Fruit fly (Drosophila melanogaster) whole organism, embryonic: ENCODE results near the gene fru.

Experiments used
- Abd-B ChIP-seq: fragments of 200-800 bp; sonication (Bioruptor generic); optimal IDR thresholded peaks from 2 replicates; lab custom pipeline; 2018; ENCODE audit warnings: missing biosample characterization, mild to moderate bottlenecking, missing genetic modification characterization, moderate library complexity
- B-H2 ChIP-seq: fragments of 200-800 bp; sonication (Bioruptor generic); optimal IDR thresholded peaks from 2 replicates; lab custom pipeline; 2018; ENCODE audit warnings: missing biosample characterization, mild to moderate bottlenecking, missing genetic modification characterization
- CG10543 ChIP-seq: fragments of 200-800 bp; sonication (Bioruptor generic); optimal IDR thresholded peaks from 3 replicates; lab custom pipeline; 2017; ENCODE audit warnings: missing biosample characterization, mild to moderate bottlenecking, missing genetic modification characterization, moderate library complexity
- CG10654 ChIP-seq: fragments of 200-800 bp; sonication (Bioruptor generic); optimal IDR thresholded peaks from 2 replicates; lab custom pipeline; 2016; ENCODE audit warnings: missing biosample characterization, missing genetic modification characterization
- CG10979 ChIP-seq: fragments of 200-800 bp; sonication (Bioruptor generic); optimal IDR thresholded peaks from 2 replicates; lab custom pipeline; 2018; ENCODE audit warnings: missing biosample characterization, mild to moderate bottlenecking, missing genetic modification characterization, moderate library complexity
- CG11398 ChIP-seq: fragments of 200-800 bp; sonication (Bioruptor generic); optimal IDR thresholded peaks from 2 replicates; lab custom pipeline; 2016; ENCODE audit warnings: missing biosample characterization, missing genetic modification characterization
- CG11504 ChIP-seq: fragments of 200-800 bp; sonication (Bioruptor generic); optimal IDR thresholded peaks from 3 replicates; lab custom pipeline; 2019; ENCODE audit warnings: missing biosample characterization, mild to moderate bottlenecking, missing genetic modification characterization, moderate library complexity
- CG14014 ChIP-seq: fragments of 200-800 bp; sonication (Bioruptor generic); IDR thresholded peaks from 2 replicates; pipeline ENCODE4 v1.3.6; 2022; ENCODE audit warnings: missing biosample characterization, missing genetic modification characterization
- CG14710 ChIP-seq: fragments of 200-800 bp; sonication (Bioruptor generic); optimal IDR thresholded peaks from 3 replicates; lab custom pipeline; 2019; ENCODE audit warnings: missing biosample characterization, mild to moderate bottlenecking, missing genetic modification characterization, moderate library complexity
- CG15514 ChIP-seq: fragments of 200-800 bp; sonication (Bioruptor generic); optimal IDR thresholded peaks from 3 replicates; lab custom pipeline; 2017; ENCODE audit warnings: missing biosample characterization, missing genetic modification characterization, mild to moderate bottlenecking, moderate library complexity, missing genetic modification reagents
- CG1647 ChIP-seq: fragments of 200-800 bp; sonication (Bioruptor generic); optimal IDR thresholded peaks from 3 replicates; lab custom pipeline; 2016; ENCODE audit warnings: missing biosample characterization, missing genetic modification characterization
- CG3726 ChIP-seq: fragments of 200-800 bp; sonication (Bioruptor generic); IDR thresholded peaks from 3 replicates; pipeline ENCODE4, ENCODE4 v1.3.6; 2022; ENCODE audit warnings: missing biosample characterization, missing genetic modification characterization
- CG3838 ChIP-seq: fragments of 200-800 bp; sonication (Bioruptor generic); optimal IDR thresholded peaks from 3 replicates; lab custom pipeline; 2016; ENCODE audit warnings: missing biosample characterization, missing genetic modification characterization
- CG3847 ChIP-seq: fragments of 200-800 bp; sonication (Bioruptor generic); IDR thresholded peaks from 2 replicates; pipeline ENCODE4 v1.3.6; 2022; ENCODE audit warnings: missing biosample characterization, missing genetic modification characterization
- CG5245 ChIP-seq: fragments of 200-800 bp; sonication (Bioruptor generic); optimal IDR thresholded peaks from 3 replicates; lab custom pipeline; 2016; ENCODE audit warnings: missing biosample characterization, missing genetic modification characterization
- CG6854 ChIP-seq: fragments of 200-800 bp; sonication (Bioruptor generic); optimal IDR thresholded peaks from 3 replicates; lab custom pipeline; 2017; ENCODE audit warnings: missing biosample characterization, mild to moderate bottlenecking, missing genetic modification characterization
- CG7839 ChIP-seq: fragments of 200-800 bp; sonication (Bioruptor generic); optimal IDR thresholded peaks from 3 replicates; lab custom pipeline; 2018; ENCODE audit warnings: missing biosample characterization, mild to moderate bottlenecking, missing genetic modification characterization, moderate library complexity
- CG9797 ChIP-seq: fragments of 200-800 bp; sonication (Bioruptor generic); optimal IDR thresholded peaks from 3 replicates; lab custom pipeline; 2018; ENCODE audit warnings: missing biosample characterization, mild to moderate bottlenecking, missing genetic modification characterization
- CHES-1-like ChIP-seq: fragments of 200-800 bp; sonication (Bioruptor generic); optimal IDR thresholded peaks from 2 replicates; lab custom pipeline; 2016; ENCODE audit warnings: missing biosample characterization, missing genetic modification characterization
- Hand ChIP-seq: fragments of 200-800 bp; sonication (Bioruptor generic); optimal IDR thresholded peaks from 2 replicates; lab custom pipeline; 2017; ENCODE audit warnings: mild to moderate bottlenecking, missing biosample characterization, missing genetic modification reagents, missing genetic modification characterization
- Hr51 ChIP-seq, 2 experiments: fragments of 200-800 bp; sonication (Bioruptor generic); optimal IDR thresholded peaks; 2 replicates in 1 of 2; 3 replicates in 1 of 2; lab custom pipeline; 2016 to 2018; ENCODE audit warnings: missing biosample characterization in 2 of 2, missing genetic modification characterization in 2 of 2, mild to moderate bottlenecking in 1 of 2, moderate library complexity in 1 of 2
- NC2β ChIP-seq: fragments of 200-800 bp; sonication (Bioruptor generic); optimal IDR thresholded peaks from 2 replicates; lab custom pipeline; 2016; ENCODE audit warnings: missing biosample characterization, missing genetic modification characterization
- Nf-YC ChIP-seq: fragments of 200-800 bp; optimal IDR thresholded peaks from 3 replicates; lab custom pipeline; 2019; ENCODE audit warnings: missing biosample characterization, mild to moderate bottlenecking, missing genetic modification characterization, moderate library complexity
- Scr ChIP-seq: fragments of 200-800 bp; sonication (Bioruptor generic); IDR thresholded peaks from 2 replicates; pipeline ENCODE4 v1.3.6; 2022; ENCODE audit warnings: missing biosample characterization, missing genetic modification characterization; ENCODE audit not compliant: partially characterized antibody
- Sox100B ChIP-seq: fragments of 200-800 bp; sonication (Bioruptor generic); optimal IDR thresholded peaks from 3 replicates; lab custom pipeline; 2018; ENCODE audit warnings: missing biosample characterization, mild to moderate bottlenecking, missing genetic modification characterization
- Tbp ChIP-seq: fragments of >200 bp; optimal IDR thresholded peaks from 2 replicates; lab custom pipeline; 2018; ENCODE audit warnings: missing biosample characterization, missing genetic modification characterization
- Vsx1 ChIP-seq: fragments of 200-800 bp; sonication (Bioruptor generic); optimal IDR thresholded peaks from 2 replicates; lab custom pipeline; 2017; ENCODE audit warnings: missing biosample characterization, mild to moderate bottlenecking, missing genetic modification characterization, missing genetic modification reagents
- amos ChIP-seq: fragments of 200-800 bp; sonication (Bioruptor generic); IDR thresholded peaks from 2 replicates; pipeline ENCODE4 v1.3.6; 2022; ENCODE audit warnings: missing biosample characterization, missing genetic modification characterization; ENCODE audit not compliant: partially characterized antibody
- ash1 ChIP-seq: fragments of 200-800 bp; sonication (Bioruptor generic); optimal IDR thresholded peaks from 2 replicates; lab custom pipeline; 2018; ENCODE audit warnings: missing biosample characterization, mild to moderate bottlenecking, missing genetic modification characterization
- crc ChIP-seq: fragments of 200-800 bp; sonication (Bioruptor generic); optimal IDR thresholded peaks from 2 replicates; lab custom pipeline; 2016; ENCODE audit warnings: missing biosample characterization, missing genetic modification characterization
- danr ChIP-seq: fragments of 200-800 bp; sonication (Bioruptor generic); IDR thresholded peaks from 2 replicates; pipeline ENCODE4 v1.3.6; 2022; ENCODE audit warnings: missing biosample characterization, missing genetic modification characterization
- ems ChIP-seq: fragments of 200-800 bp; sonication (Bioruptor generic); optimal IDR thresholded peaks from 3 replicates; lab custom pipeline; 2016; ENCODE audit warnings: missing biosample characterization, missing genetic modification characterization
- exex ChIP-seq: fragments of 200-800 bp; sonication (Bioruptor generic); optimal IDR thresholded peaks from 4 replicates; lab custom pipeline; 2018; ENCODE audit warnings: missing biosample characterization, mild to moderate bottlenecking, missing genetic modification characterization, moderate library complexity
- fu2 ChIP-seq: fragments of 200-800 bp; sonication (Bioruptor generic); optimal IDR thresholded peaks from 2 replicates; lab custom pipeline; 2016; ENCODE audit warnings: missing biosample characterization, missing genetic modification characterization
- gcm2 ChIP-seq: fragments of 200-800 bp; sonication (Bioruptor generic); optimal IDR thresholded peaks from 2 replicates; lab custom pipeline; 2016; ENCODE audit warnings: missing biosample characterization, missing genetic modification characterization
- inv ChIP-seq: fragments of 200-800 bp; sonication (Bioruptor generic); IDR thresholded peaks from 2 replicates; pipeline ENCODE4 v1.3.6; 2022; ENCODE audit warnings: missing biosample characterization, missing genetic modification characterization; ENCODE audit not compliant: partially characterized antibody
- jing ChIP-seq: fragments of 200-800 bp; sonication (Bioruptor generic); optimal IDR thresholded peaks from 2 replicates; lab custom pipeline; 2018; ENCODE audit warnings: missing biosample characterization, mild to moderate bottlenecking, missing genetic modification characterization
- kah ChIP-seq: fragments of 200-800 bp; sonication (Bioruptor generic); optimal IDR thresholded peaks from 2 replicates; lab custom pipeline; 2018; ENCODE audit warnings: missing biosample characterization, mild to moderate bottlenecking, missing genetic modification characterization
- ken ChIP-seq: fragments of 200-800 bp; sonication (Bioruptor generic); IDR thresholded peaks from 3 replicates; pipeline ENCODE4 v1.3.6; 2022; ENCODE audit warnings: missing biosample characterization, missing genetic modification characterization
- p53 ChIP-seq: fragments of 200-800 bp; sonication (Bioruptor generic); optimal IDR thresholded peaks from 2 replicates; lab custom pipeline; 2016; ENCODE audit warnings: missing biosample characterization, missing genetic modification characterization
- row ChIP-seq: fragments of 200-800 bp; sonication (Bioruptor generic); IDR thresholded peaks from 3 replicates; pipeline ENCODE4 v1.3.6; 2022; ENCODE audit warnings: missing biosample characterization, missing genetic modification characterization
- run ChIP-seq: fragments of 200-800 bp; sonication (Bioruptor generic); optimal IDR thresholded peaks from 3 replicates; lab custom pipeline; 2018; ENCODE audit warnings: missing biosample characterization, mild to moderate bottlenecking, missing genetic modification characterization
- sima ChIP-seq: fragments of 200-800 bp; sonication (Bioruptor generic); optimal IDR thresholded peaks from 2 replicates; lab custom pipeline; 2016; ENCODE audit warnings: missing biosample characterization, missing genetic modification characterization
- unpg ChIP-seq: fragments of 200-800 bp; sonication (Bioruptor generic); optimal IDR thresholded peaks from 3 replicates; lab custom pipeline; 2018; ENCODE audit warnings: missing biosample characterization, mild to moderate bottlenecking, missing genetic modification characterization, moderate library complexity
- vnd ChIP-seq: fragments of 200-800 bp; sonication (Bioruptor generic); IDR thresholded peaks from 3 replicates; pipeline ENCODE4 v1.3.6; 2022; ENCODE audit warnings: missing biosample characterization, missing genetic modification characterization; ENCODE audit not compliant: partially characterized antibody
- yki ChIP-seq: fragments of >200 bp; optimal IDR thresholded peaks from 3 replicates; lab custom pipeline; 2018
- zen ChIP-seq: fragments of 200-800 bp; sonication (Bioruptor generic); optimal IDR thresholded peaks from 3 replicates; lab custom pipeline; 2018; ENCODE audit warnings: missing biosample characterization, mild to moderate bottlenecking, missing genetic modification characterization, moderate library complexity
- zf30C ChIP-seq: fragments of 200-800 bp; sonication (Bioruptor generic); optimal IDR thresholded peaks from 3 replicates; lab custom pipeline; 2018; ENCODE audit warnings: missing biosample characterization, mild to moderate bottlenecking, missing genetic modification characterization

Gene fru

dm6 chr3R:18438827-18439717, 106.3 kb downstream of the fru start (continued):
- TF ChIP-seq Nf-YC (tag; lab: Kevin White, UChicago): no peak
- TF ChIP-seq Hr51 (GFP tag; optimal IDR thresholded peaks at IDR 0.05; lab: Kevin White, UChicago): peak in 1 of 2 experiments; percentile 69
- no peak for TF ChIP-seq amos (GFP tag; lab: Robert Waterston, UW)
- peak; percentile 56 for TF ChIP-seq CG11398 (GFP tag; lab: Kevin White, UChicago)
- TF ChIP-seq CG10979: no peak
- TF ChIP-seq CG6854 (GFP tag; lab: Kevin White, UChicago): no peak
- TF ChIP-seq yki (lab: Kevin White, UChicago): no peak
- peak; percentile 46 for TF ChIP-seq Abd-B (GFP tag; lab: Kevin White, UChicago)
- TF ChIP-seq CG1647 (GFP tag; lab: Kevin White, UChicago): peak; percentile 34
- TF ChIP-seq NC2β (GFP tag; lab: Kevin White, UChicago): no peak
- TF ChIP-seq row (GFP tag; lab: Robert Waterston, UW): peak; percentile 80
- TF ChIP-seq Tbp (GFP tag; lab: Kevin White, UChicago): no peak
- no peak for TF ChIP-seq jing (GFP tag; lab: Kevin White, UChicago)
- no peak for TF ChIP-seq vnd
- TF ChIP-seq danr (GFP tag; lab: Robert Waterston, UW): no peak
- peak; percentile 70 for TF ChIP-seq B-H2 (GFP tag; lab: Kevin White, UChicago)
- TF ChIP-seq CG14014 (GFP tag; lab: Robert Waterston, UW): peak; percentile 64
- TF ChIP-seq CG11504 (tag; lab: Kevin White, UChicago): peak; percentile 71
- no peak for TF ChIP-seq CG9797 (GFP tag; lab: Kevin White, UChicago)
- peak; percentile 20 for TF ChIP-seq crc (GFP tag; lab: Kevin White, UChicago)
- TF ChIP-seq CG3838 (GFP tag; lab: Kevin White, UChicago): peak; percentile 43
- peak; percentile 12 for TF ChIP-seq Hand
- TF ChIP-seq CG3726 (GFP tag; lab: Robert Waterston, UW): no peak
- no peak for TF ChIP-seq run (tag; lab: Kevin White, UChicago)
- peak; percentile 2 for TF ChIP-seq zen (tag; lab: Kevin White, UChicago)
- TF ChIP-seq CG5245 (GFP tag; lab: Kevin White, UChicago): no peak
- peak; percentile 68 for TF ChIP-seq Vsx1
- TF ChIP-seq p53 (GFP tag; lab: Kevin White, UChicago): peak; percentile 39
- TF ChIP-seq CG7839 (tag; lab: Kevin White, UChicago): peak; percentile 72
- peak; percentile 2 for TF ChIP-seq gcm2 (GFP tag; lab: Kevin White, UChicago)
- TF ChIP-seq ken (GFP tag; lab: Robert Waterston, UW): no peak
- peak; percentile 47 for TF ChIP-seq unpg (GFP tag; lab: Kevin White, UChicago)
- TF ChIP-seq ash1 (GFP tag; lab: Kevin White, UChicago): peak; percentile 41
- peak; percentile 48 for TF ChIP-seq Sox100B
- peak; percentile 48 for TF ChIP-seq sima (GFP tag; lab: Kevin White, UChicago)
- TF ChIP-seq inv (GFP tag; lab: Robert Waterston, UW): no peak
- TF ChIP-seq fu2: no peak
- TF ChIP-seq CG10654 (GFP tag; lab: Kevin White, UChicago): peak; percentile 35
- TF ChIP-seq CG3847 (GFP tag; lab: Robert Waterston, UW): peak; percentile 39
- peak; percentile 81 for TF ChIP-seq CG10543 (GFP tag; lab: Kevin White, UChicago)
- TF ChIP-seq zf30C (GFP tag; lab: Kevin White, UChicago): no peak
- TF ChIP-seq Scr (GFP tag; lab: Robert Waterston, UW): no peak
- peak; percentile 53 for TF ChIP-seq CG15514
- peak; percentile 64 for TF ChIP-seq exex (tag; lab: Kevin White, UChicago)
- no peak for TF ChIP-seq ems (GFP tag; lab: Kevin White, UChicago)
- TF ChIP-seq CG14710: no peak
- no peak for TF ChIP-seq kah (GFP tag; lab: Kevin White, UChicago)
- peak; percentile 62 for TF ChIP-seq CHES-1-like (GFP tag; lab: Kevin White, UChicago)
